Worm (Caenorhabditis elegans) whole organism, young adult: ENCODE results near the gene sqv-3.
A peak's percentile ranks its signal among the peaks of the same experiment; 100 is the strongest.

ENCODE experiments used
- B0261.1 ChIP-seq: sonication (generic microtip); optimal IDR thresholded peaks from 2 replicates; lab custom pipeline; 2016; ENCODE audit warnings: mild to moderate bottlenecking, missing genetic modification characterization, moderate library complexity, missing compliant biosample characterization
- B0336.3 ChIP-seq: fragments of 200-800 bp; sonication (Bioruptor generic); IDR thresholded peaks from 2 replicates; pipeline ENCODE4 v1.3.6; 2022; ENCODE audit warnings: missing genetic modification characterization, missing compliant biosample characterization
- C06A6.2 ChIP-seq: fragments of 200-800 bp; sonication (Bioruptor generic); conservative IDR thresholded peaks from 2 replicates; pipeline ENCODE4 v1.3.6; 2022; ENCODE audit warnings: missing genetic modification characterization, missing compliant biosample characterization
- C17E4.6 ChIP-seq: fragments of 200-800 bp; sonication (Bioruptor generic); IDR thresholded peaks from 2 replicates; pipeline ENCODE4 v1.3.6; 2022; ENCODE audit warnings: missing genetic modification reagents, missing genetic modification characterization, missing compliant biosample characterization
- F33H1.4 ChIP-seq: fragments of 200-800 bp; sonication (Bioruptor generic); IDR thresholded peaks from 2 replicates; pipeline ENCODE4 v1.3.6; 2022; ENCODE audit warnings: missing genetic modification reagents, missing genetic modification characterization, missing compliant biosample characterization
- T07F8.4 ChIP-seq: sonication (generic microtip); optimal IDR thresholded peaks from 2 replicates; lab custom pipeline; 2016; ENCODE audit warnings: mild to moderate bottlenecking, missing genetic modification characterization, moderate library complexity, missing compliant biosample characterization
- Y53G8AR.9 ChIP-seq: fragments of 200-800 bp; sonication (Bioruptor generic); conservative IDR thresholded peaks from 2 replicates; pipeline ENCODE4 v1.3.6; 2022; ENCODE audit warnings: missing genetic modification reagents, missing genetic modification characterization, missing compliant biosample characterization
- Y56A3A.18 ChIP-seq: fragments of 200-800 bp; sonication (Bioruptor generic); IDR thresholded peaks from 2 replicates; pipeline ENCODE4 v1.3.6; 2022; ENCODE audit warnings: missing genetic modification reagents, missing genetic modification characterization, missing compliant biosample characterization
- Y95B8A.8 ChIP-seq: fragments of 200-800 bp; sonication (Bioruptor generic); IDR thresholded peaks from 2 replicates; pipeline ENCODE4 v1.3.6; 2022; ENCODE audit warnings: missing genetic modification reagents, missing genetic modification characterization, missing compliant biosample characterization
- attf-3 ChIP-seq: fragments of 200-800 bp; sonication (Bioruptor generic); conservative IDR thresholded peaks from 2 replicates; pipeline ENCODE4 v1.3.6; 2022; ENCODE audit warnings: missing genetic modification reagents, missing genetic modification characterization, missing compliant biosample characterization
- bed-1 ChIP-seq: fragments of 200-800 bp; sonication (Bioruptor generic); IDR thresholded peaks from 2 replicates; pipeline ENCODE4 v1.3.6; 2022; ENCODE audit warnings: missing genetic modification reagents, missing genetic modification characterization, missing compliant biosample characterization
- bed-2 ChIP-seq: fragments of 200-800 bp; sonication (Bioruptor generic); IDR thresholded peaks from 2 replicates; pipeline ENCODE4 v1.3.6; 2022; ENCODE audit warnings: missing genetic modification reagents, missing genetic modification characterization, missing compliant biosample characterization
- cebp-2 ChIP-seq: fragments of 200-800 bp; sonication (Bioruptor generic); IDR thresholded peaks from 2 replicates; pipeline ENCODE4 v1.3.6; 2022; ENCODE audit warnings: missing genetic modification characterization, missing compliant biosample characterization
- ceh-100 ChIP-seq: fragments of 200-800 bp; sonication (Bioruptor generic); IDR thresholded peaks from 2 replicates; pipeline ENCODE4 v1.3.6; 2022; ENCODE audit warnings: missing genetic modification reagents, missing genetic modification characterization, missing compliant biosample characterization
- ceh-40 ChIP-seq: fragments of 200-800 bp; sonication (Bioruptor generic); IDR thresholded peaks from 2 replicates; pipeline ENCODE4 v1.3.6; 2022; ENCODE audit warnings: missing genetic modification characterization, missing compliant biosample characterization
- ceh-79 ChIP-seq: sonication (generic microtip); optimal IDR thresholded peaks from 2 replicates; lab custom pipeline; 2017; ENCODE audit warnings: mild to moderate bottlenecking, missing genetic modification characterization, missing compliant biosample characterization
- die-1 ChIP-seq: sonication (generic microtip); optimal IDR thresholded peaks from 2 replicates; lab custom pipeline; 2016; ENCODE audit warnings: missing genotype, mild to moderate bottlenecking, missing genetic modification characterization, missing compliant biosample characterization
- efl-1 ChIP-seq: fragments of 150-350 bp; optimal IDR thresholded peaks from 2 replicates; lab custom pipeline; 2014; ENCODE audit warnings: missing biosample characterization, missing genetic modification reagents, missing genetic modification characterization
- ets-4 ChIP-seq: fragments of 200-800 bp; sonication (Bioruptor generic); optimal IDR thresholded peaks from 2 replicates; lab custom pipeline; 2018; ENCODE audit warnings: mild to moderate bottlenecking, missing genetic modification characterization, missing compliant biosample characterization
- gei-17 ChIP-seq: fragments of 200-800 bp; sonication (Bioruptor generic); optimal IDR thresholded peaks from 2 replicates; lab custom pipeline; 2018; ENCODE audit warnings: mild to moderate bottlenecking, missing genetic modification characterization, missing compliant biosample characterization
- hmg-1.2 ChIP-seq: fragments of 200-800 bp; sonication (Bioruptor generic); IDR thresholded peaks from 2 replicates; pipeline ENCODE4 v1.3.6; 2022; ENCODE audit warnings: missing genetic modification reagents, missing genetic modification characterization, missing compliant biosample characterization
- hrde-1 ChIP-seq: sonication (generic microtip); optimal IDR thresholded peaks from 2 replicates; lab custom pipeline; 2016; ENCODE audit warnings: missing genetic modification characterization, mild to moderate bottlenecking, missing compliant biosample characterization, moderate library complexity, missing genotype, missing genetic modification reagents, borderline replicate concordance
- hsf-1 ChIP-seq: fragments of 200-800 bp; sonication (Bioruptor generic); IDR thresholded peaks from 2 replicates; pipeline ENCODE4 v1.3.6; 2022; ENCODE audit warnings: missing genetic modification reagents, missing genetic modification characterization, missing compliant biosample characterization
- lag-1 ChIP-seq: fragments of 200-800 bp; sonication (Bioruptor generic); IDR thresholded peaks from 2 replicates; pipeline ENCODE4 v1.3.6; 2022; ENCODE audit warnings: missing genetic modification reagents, missing genetic modification characterization, missing compliant biosample characterization
- lin-26 ChIP-seq: fragments of 200-800 bp; sonication (Bioruptor generic); IDR thresholded peaks from 2 replicates; pipeline ENCODE4 v1.3.6; 2022; ENCODE audit warnings: missing genetic modification reagents, missing genetic modification characterization, missing compliant biosample characterization
- lin-54 ChIP-seq: fragments of 200-800 bp; sonication (Bioruptor generic); optimal IDR thresholded peaks from 2 replicates; lab custom pipeline; 2018; ENCODE audit warnings: mild to moderate bottlenecking, missing genetic modification characterization, missing compliant biosample characterization
- lsl-1 ChIP-seq: fragments of 200-800 bp; sonication (Bioruptor generic); optimal IDR thresholded peaks from 2 replicates; lab custom pipeline; 2018; ENCODE audit warnings: mild to moderate bottlenecking, missing genetic modification characterization, moderate library complexity, missing compliant biosample characterization
- madf-3 ChIP-seq: fragments of 200-800 bp; sonication (Bioruptor generic); IDR thresholded peaks from 2 replicates; pipeline ENCODE4 v1.3.6; 2022; ENCODE audit warnings: missing genetic modification reagents, missing genetic modification characterization, missing compliant biosample characterization
- madf-6 ChIP-seq: fragments of 200-800 bp; sonication (Bioruptor generic); IDR thresholded peaks from 2 replicates; pipeline ENCODE4 v1.3.6; 2022; ENCODE audit warnings: missing genetic modification reagents, missing genetic modification characterization, missing compliant biosample characterization
- madf-8 ChIP-seq: fragments of 200-800 bp; sonication (Bioruptor generic); conservative IDR thresholded peaks from 2 replicates; pipeline ENCODE4 v1.3.6; 2022; ENCODE audit warnings: missing genetic modification reagents, missing genetic modification characterization, missing compliant biosample characterization
- mcd-1 ChIP-seq: fragments of 200-800 bp; sonication (Bioruptor generic); IDR thresholded peaks from 2 replicates; pipeline ENCODE4 v1.3.6; 2022; ENCODE audit warnings: missing genetic modification reagents, missing genetic modification characterization, missing compliant biosample characterization
- nhr-179 ChIP-seq: sonication (generic microtip); optimal IDR thresholded peaks from 2 replicates; lab custom pipeline; 2016; ENCODE audit warnings: mild to moderate bottlenecking, missing genetic modification characterization, missing compliant biosample characterization
- nhr-80 ChIP-seq: sonication (generic microtip); optimal IDR thresholded peaks from 2 replicates; lab custom pipeline; 2016; ENCODE audit warnings: missing genetic modification characterization, missing compliant biosample characterization
- sdz-38 ChIP-seq: sonication (generic microtip); optimal IDR thresholded peaks from 2 replicates; lab custom pipeline; 2016; ENCODE audit warnings: missing genotype, missing genetic modification characterization, missing compliant biosample characterization
- snpc-1.3 ChIP-seq: sonication (generic microtip); optimal IDR thresholded peaks from 2 replicates; lab custom pipeline; 2017; ENCODE audit warnings: missing genetic modification characterization, mild to moderate bottlenecking, missing compliant biosample characterization, antibody characterized with exemption, moderate library complexity, missing genotype, missing genetic modification reagents; ENCODE audit not compliant: insufficient read depth
- snpc-3.4 ChIP-seq: sonication (generic microtip); optimal IDR thresholded peaks from 2 replicates; lab custom pipeline; 2017; ENCODE audit warnings: missing genetic modification characterization, mild to moderate bottlenecking, missing compliant biosample characterization, antibody characterized with exemption, moderate library complexity, missing genotype, missing genetic modification reagents
- xnd-1 ChIP-seq: sonication (generic microtip); optimal IDR thresholded peaks from 2 replicates; lab custom pipeline; 2016; ENCODE audit warnings: missing genotype, missing genetic modification reagents, missing genetic modification characterization, missing compliant biosample characterization
- zfh-2 ChIP-seq: fragments of 200-800 bp; sonication (Bioruptor generic); conservative IDR thresholded peaks from 2 replicates; pipeline ENCODE4 v1.3.6; 2022; ENCODE audit warnings: missing genetic modification reagents, missing genetic modification characterization, missing compliant biosample characterization
- zim-3 ChIP-seq: sonication (generic microtip); optimal IDR thresholded peaks from 2 replicates; lab custom pipeline; 2017; ENCODE audit warnings: mild to moderate bottlenecking, missing genetic modification characterization, moderate library complexity, missing compliant biosample characterization
- ztf-25 ChIP-seq: fragments of 200-800 bp; sonication (Bioruptor generic); IDR thresholded peaks from 2 replicates; pipeline ENCODE4 v1.3.6; 2022; ENCODE audit warnings: missing genetic modification reagents, missing genetic modification characterization, missing compliant biosample characterization
- ztf-26 ChIP-seq: sonication (generic microtip); optimal IDR thresholded peaks from 2 replicates; lab custom pipeline; 2017; ENCODE audit warnings: missing genetic modification characterization, missing compliant biosample characterization

sqv-3 gene

DNA sequence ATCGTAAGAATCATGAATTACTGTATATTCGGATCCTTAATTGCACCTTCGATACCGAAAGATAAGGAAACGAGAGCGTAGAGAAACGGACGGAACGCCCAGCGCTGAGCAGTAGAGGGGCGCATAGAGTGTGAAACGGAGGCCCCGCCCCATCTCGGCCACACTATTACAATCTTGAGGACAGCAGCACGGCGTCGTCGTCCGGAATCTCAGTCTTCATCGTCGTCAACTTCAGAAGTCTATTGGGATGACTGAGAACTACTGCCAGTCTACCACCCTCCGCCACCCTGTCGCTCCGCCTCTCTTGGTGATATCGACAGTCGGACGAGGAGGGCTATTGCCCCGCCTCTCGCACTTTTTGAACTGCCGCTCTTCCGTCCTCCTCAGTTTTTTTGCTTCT, 15.4 kb downstream of the sqv-3 start:
- 0 out of 2 replicates have a peak, but pooled peaks have one; percentile 12 for TF ChIP-seq F33H1.4 (GFP tag; lab: Robert Waterston, UW)
- 0 out of 2 replicates have a peak, but pooled peaks have one; percentile 60 for TF ChIP-seq bed-1 (GFP tag; lab: Robert Waterston, UW)
- TF ChIP-seq zfh-2 = peak; percentile 63; the same call in 1 of the 2 replicates
- TF ChIP-seq ztf-25 (GFP tag; lab: Robert Waterston, UW) = no peak
- peak; percentile 22; the same call in 1 of the 2 replicates for TF ChIP-seq mcd-1 (GFP tag; lab: Robert Waterston, UW)
- no peak for TF ChIP-seq die-1
- no peak for TF ChIP-seq zim-3 (tag; lab: Kevin White, UChicago)
- no peak for TF ChIP-seq gei-17 (GFP tag; lab: Kevin White, UChicago)
- TF ChIP-seq snpc-1.3 (tag; lab: Kevin White, UChicago) = no peak
- TF ChIP-seq xnd-1 = no peak

DNA sequence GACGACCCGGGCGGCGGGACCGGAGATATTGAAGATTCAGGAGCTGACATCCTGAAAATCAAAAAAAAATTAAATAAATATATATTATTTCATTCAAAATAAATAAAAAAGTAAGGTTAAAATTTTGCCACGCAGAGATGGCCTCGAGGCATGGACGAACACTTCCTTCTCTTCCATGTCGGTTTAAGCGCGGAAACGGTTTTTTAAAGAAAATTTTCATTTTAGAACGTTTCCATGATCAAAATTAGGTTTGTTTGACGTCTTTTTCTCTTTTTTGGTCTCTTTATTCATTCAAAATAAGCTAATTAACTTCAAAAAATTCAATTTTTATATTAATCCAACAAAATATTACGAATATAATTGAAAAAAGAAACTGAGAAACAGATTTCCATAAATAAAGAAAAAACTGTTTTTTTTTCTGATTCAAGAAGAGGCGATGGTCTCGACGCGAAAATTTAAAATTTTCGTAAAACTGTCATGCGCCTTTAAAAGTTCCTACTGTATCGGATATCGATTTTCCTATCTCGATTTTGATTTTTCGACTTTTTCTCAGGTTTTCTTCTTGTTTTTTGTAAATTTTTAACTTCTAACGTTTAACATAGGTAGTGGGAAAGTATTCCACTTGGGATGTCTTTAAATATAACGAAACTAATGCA, 17.9 kb downstream of the sqv-3 start, which contains the start of gene gcc-2:
Gene gcc-2 (minus strand): TSS at position 51 of the 656 bp plus-strand sequence.
- TF ChIP-seq lsl-1 (GFP tag; lab: Kevin White, UChicago) (peak; percentile 79), attf-3 (GFP tag; lab: Robert Waterston, UW) (no peak), F33H1.4 (GFP tag; lab: Robert Waterston, UW) (peak; percentile 81), madf-8 (peak; percentile 50), lin-54 (GFP tag; lab: Kevin White, UChicago) (peak; percentile 3), bed-2 (GFP tag; lab: Robert Waterston, UW) (no peak), snpc-3.4 (tag; lab: Kevin White, UChicago) (peak; percentile 34), die-1 (no peak), nhr-80 (tag; lab: Kevin White, UChicago) (no peak), sdz-38 (no peak), madf-6 (GFP tag; lab: Robert Waterston, UW) (peak; percentile 76), C06A6.2 (no peak), T07F8.4 (no peak), ztf-26 (tag; lab: Kevin White, UChicago) (no peak), ets-4 (no peak), efl-1 (GFP tag; lab: Kevin White, UChicago) (peak; percentile 16), xnd-1 (peak; percentile 64), Y56A3A.18 (GFP tag; lab: Robert Waterston, UW) (no peak)

DNA sequence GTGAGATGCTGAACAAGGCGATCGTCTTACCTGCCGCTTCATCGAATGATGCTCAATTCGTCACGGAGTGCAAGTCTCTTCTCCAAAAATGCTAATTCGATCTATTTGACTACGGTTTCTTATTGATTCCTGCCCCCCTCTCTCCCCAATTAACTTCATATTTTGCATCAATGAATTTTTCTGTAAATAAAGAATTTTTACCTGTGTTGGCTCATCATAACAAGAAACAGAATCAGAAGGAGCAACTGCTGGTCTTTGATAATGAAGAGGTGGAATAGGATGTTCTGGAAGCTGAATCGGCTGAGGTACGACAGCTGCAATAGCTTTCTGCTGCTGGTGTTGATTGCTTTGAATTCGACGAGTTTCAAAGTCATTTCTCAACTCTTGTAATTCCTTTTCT, 20.0 kb downstream of the sqv-3 start:
- TF ChIP-seq cebp-2 (0 out of 2 replicates have a peak, but pooled peaks have one; percentile 21), ceh-40 (no peak), ceh-79 (peak; percentile 47), hsf-1 (GFP tag; lab: Robert Waterston, UW) (0 out of 2 replicates have a peak, but pooled peaks have one; percentile 58), B0336.3 (peak; percentile 51; the same call in 1 of the 2 replicates), lag-1 (GFP tag; lab: Robert Waterston, UW) (no peak), ztf-25 (GFP tag; lab: Robert Waterston, UW) (0 out of 2 replicates have a peak, but pooled peaks have one; percentile 36), hmg-1.2 (GFP tag; lab: Robert Waterston, UW) (peak; percentile 15; the same call in 1 of the 2 replicates), nhr-179 (tag; lab: Kevin White, UChicago) (no peak), Y95B8A.8 (peak; percentile 35; the same call in 1 of the 2 replicates), madf-6 (GFP tag; lab: Robert Waterston, UW) (peak; percentile 49), Y53G8AR.9 (GFP tag; lab: Robert Waterston, UW) (0 out of 2 replicates have a peak, but pooled peaks have one; percentile 18), C17E4.6 (GFP tag; lab: Robert Waterston, UW) (no peak), B0261.1 (tag; lab: Kevin White, UChicago) (no peak), hrde-1 (tag; lab: Kevin White, UChicago) (peak; percentile 75), ceh-100 (peak; percentile 46; the same call in 1 of the 2 replicates), madf-8 (0 out of 2 replicates have a peak, but pooled peaks have one; percentile 23), madf-3 (GFP tag; lab: Robert Waterston, UW) (peak; percentile 44; the same call in 1 of the 2 replicates), lin-26 (GFP tag; lab: Robert Waterston, UW) (peak; percentile 38; the same call in 1 of the 2 replicates)
